Worm (Caenorhabditis elegans) whole organism, mixed stage, embryonic: ENCODE results near the gene str-74.

Source experiments
- drap-1 ChIP-seq: fragments of 200-800 bp; sonication (Bioruptor generic); optimal IDR thresholded peaks from 3 replicates; lab custom pipeline; 2018; ENCODE audit warnings: mild to moderate bottlenecking, missing genetic modification characterization, missing compliant biosample characterization
- elt-1 ChIP-seq: sonication (generic microtip); optimal IDR thresholded peaks from 2 replicates; lab custom pipeline; 2017; ENCODE audit warnings: missing genetic modification characterization, mild to moderate bottlenecking, missing compliant biosample characterization, antibody characterized with exemption, moderate library complexity, borderline replicate concordance; ENCODE audit not compliant: insufficient read depth
- elt-3 ChIP-seq: fragments of 150-350 bp; optimal IDR thresholded peaks from 2 replicates; lab custom pipeline; 2014; ENCODE audit warnings: missing biosample characterization, missing genetic modification characterization
- flh-1 ChIP-seq: fragments of 200-800 bp; sonication (Bioruptor generic); optimal IDR thresholded peaks from 2 replicates; lab custom pipeline; 2018; ENCODE audit warnings: mild to moderate bottlenecking, missing genetic modification characterization, moderate library complexity, missing compliant biosample characterization
- lin-13 ChIP-seq: fragments of 150-350 bp; optimal IDR thresholded peaks from 2 replicates; lab custom pipeline; 2014; ENCODE audit warnings: missing biosample characterization, missing genetic modification characterization
- lsy-2 ChIP-seq: fragments of 150-350 bp; optimal IDR thresholded peaks from 2 replicates; lab custom pipeline; 2014; ENCODE audit warnings: missing biosample characterization, missing genetic modification characterization
- nhr-237 ChIP-seq: fragments of 150-350 bp; optimal IDR thresholded peaks from 2 replicates; lab custom pipeline; 2014; ENCODE audit warnings: missing biosample characterization, missing genetic modification characterization
- nhr-76 ChIP-seq: sonication (generic microtip); optimal IDR thresholded peaks from 2 replicates; lab custom pipeline; 2017; ENCODE audit warnings: missing biosample characterization, missing genetic modification characterization
- pha-4 ChIP-seq: fragments of 150-350 bp; optimal IDR thresholded peaks from 2 replicates; lab custom pipeline; 2018; ENCODE audit warnings: missing biosample characterization, missing genetic modification reagents, missing genetic modification characterization
- snpc-4 ChIP-seq: fragments of 150-350 bp; optimal IDR thresholded peaks from 2 replicates; lab custom pipeline; 2014; ENCODE audit warnings: missing biosample characterization, missing genetic modification characterization
- sptf-1 ChIP-seq: sonication (generic microtip); optimal IDR thresholded peaks from 2 replicates; lab custom pipeline; 2017; ENCODE audit warnings: mild to moderate bottlenecking, missing genetic modification characterization, moderate library complexity, missing compliant biosample characterization
- tbx-8 ChIP-seq: fragments of 200-800 bp; sonication (Bioruptor generic); optimal IDR thresholded peaks from 2 replicates; lab custom pipeline; 2018; ENCODE audit warnings: mild to moderate bottlenecking, missing genetic modification characterization, moderate library complexity, missing compliant biosample characterization
- unc-39 ChIP-seq: fragments of 150-350 bp; optimal IDR thresholded peaks from 2 replicates; lab custom pipeline; 2014; ENCODE audit warnings: missing biosample characterization, missing genetic modification characterization
- unc-62 ChIP-seq: fragments of 150-350 bp; optimal IDR thresholded peaks from 2 replicates; lab custom pipeline; 2014; ENCODE audit warnings: missing biosample characterization, missing genetic modification reagents, missing genetic modification characterization

- TF ChIP-seq snpc-4 (tag; lab: Kevin White, UChicago) (no peak), unc-62 (GFP tag; lab: Kevin White, UChicago) (no peak), elt-3 (tag; lab: Kevin White, UChicago) (no peak), nhr-76 (tag; lab: Kevin White, UChicago) (no peak), pha-4 (tag; lab: Kevin White, UChicago) (no peak), nhr-237 (tag; lab: Kevin White, UChicago) (no peak), elt-1 (tag; lab: Kevin White, UChicago) (no peak), tbx-8 (GFP tag; lab: Kevin White, UChicago) (no peak), lsy-2 (tag; lab: Kevin White, UChicago) (no peak), unc-39 (tag; lab: Kevin White, UChicago) (no peak), flh-1 (no peak), sptf-1 (no peak), drap-1 (GFP tag; lab: Kevin White, UChicago) (no peak), lin-13 (tag; lab: Kevin White, UChicago) (no peak)
These were observed 10.0 kb downstream of the str-74 start for ce11 chrX:10230872-10231271.
